Worm (Caenorhabditis elegans) whole organism, mixed stage, embryonic: Measurements from ENCODE around the gene Y119D3B.21.

ENCODE experiments used
- blmp-1 ChIP-seq: fragments of 150-350 bp; optimal IDR thresholded peaks from 2 replicates; lab custom pipeline; 2014; ENCODE audit warnings: missing biosample characterization, missing genetic modification characterization
- ces-1 ChIP-seq: fragments of 150-350 bp; optimal IDR thresholded peaks from 2 replicates; lab custom pipeline; 2014; ENCODE audit warnings: missing biosample characterization, missing genetic modification reagents, missing genetic modification characterization
- nhr-76 ChIP-seq: sonication (generic microtip); optimal IDR thresholded peaks from 2 replicates; lab custom pipeline; 2017; ENCODE audit warnings: missing biosample characterization, missing genetic modification characterization
- unc-39 ChIP-seq: fragments of 150-350 bp; optimal IDR thresholded peaks from 2 replicates; lab custom pipeline; 2014; ENCODE audit warnings: missing biosample characterization, missing genetic modification characterization
- unc-62 ChIP-seq: fragments of 150-350 bp; optimal IDR thresholded peaks from 2 replicates; lab custom pipeline; 2014; ENCODE audit warnings: missing biosample characterization, missing genetic modification reagents, missing genetic modification characterization
- ztf-11 ChIP-seq: fragments of 150-350 bp; optimal IDR thresholded peaks from 2 replicates; lab custom pipeline; 2014; ENCODE audit warnings: missing biosample characterization, missing genetic modification characterization

DNA sequence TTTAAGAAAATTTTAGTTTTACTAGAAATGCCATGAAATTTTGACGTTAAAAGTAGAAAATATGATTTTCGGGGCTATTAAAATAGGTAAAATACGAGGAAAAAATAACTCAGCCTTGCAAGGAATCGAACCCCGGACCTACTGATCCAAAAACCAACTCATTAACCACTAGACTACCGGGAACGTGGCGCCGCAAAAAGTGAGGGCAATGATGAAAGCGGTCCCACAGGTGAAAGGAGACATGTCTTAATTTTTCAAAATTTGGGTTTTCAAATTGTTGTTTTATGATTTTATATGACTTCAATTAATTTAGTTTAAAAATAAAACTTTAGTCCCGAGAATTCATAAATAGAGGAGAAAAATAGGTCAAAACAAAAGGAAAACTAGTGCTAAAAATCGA, 15.9 kb downstream of the Y119D3B.21 start:
- TF ChIP-seq unc-39 (tag; lab: Kevin White, UChicago), result no peak
- TF ChIP-seq blmp-1, result no peak
- TF ChIP-seq unc-62 (GFP tag; lab: Kevin White, UChicago), result no peak
- TF ChIP-seq ztf-11, result no peak
- no peak for TF ChIP-seq nhr-76
- TF ChIP-seq ces-1 (GFP tag; lab: Kevin White, UChicago), result no peak
